Worm (Caenorhabditis elegans) whole organism, young adult: ENCODE measurements around the gene AC7.3.

Experiments used
- Y53G8AR.9 ChIP-seq: fragments of 200-800 bp; sonication (Bioruptor generic); conservative IDR thresholded peaks from 2 replicates; pipeline ENCODE4 v1.3.6; 2022; ENCODE audit warnings: missing genetic modification reagents, missing genetic modification characterization, missing compliant biosample characterization
- pha-4 ChIP-seq: fragments of 150-350 bp; sonication (generic microtip); optimal IDR thresholded peaks from 2 replicates; lab custom pipeline; 2014; ENCODE audit warnings: missing biosample characterization, missing genetic modification reagents, missing genetic modification characterization
- snpc-1.3 ChIP-seq: sonication (generic microtip); optimal IDR thresholded peaks from 2 replicates; lab custom pipeline; 2017; ENCODE audit warnings: missing genetic modification characterization, mild to moderate bottlenecking, missing compliant biosample characterization, antibody characterized with exemption, moderate library complexity, missing genotype, missing genetic modification reagents; ENCODE audit not compliant: insufficient read depth
- unc-62 ChIP-seq: fragments of 150-350 bp; optimal IDR thresholded peaks from 2 replicates; lab custom pipeline; 2014; ENCODE audit warnings: missing biosample characterization, missing genetic modification reagents, missing genetic modification characterization
- ztf-3 ChIP-seq: fragments of 200-800 bp; sonication (Bioruptor generic); optimal IDR thresholded peaks from 2 replicates; lab custom pipeline; 2018; ENCODE audit warnings: mild to moderate bottlenecking, missing genetic modification characterization, missing compliant biosample characterization

DNA sequence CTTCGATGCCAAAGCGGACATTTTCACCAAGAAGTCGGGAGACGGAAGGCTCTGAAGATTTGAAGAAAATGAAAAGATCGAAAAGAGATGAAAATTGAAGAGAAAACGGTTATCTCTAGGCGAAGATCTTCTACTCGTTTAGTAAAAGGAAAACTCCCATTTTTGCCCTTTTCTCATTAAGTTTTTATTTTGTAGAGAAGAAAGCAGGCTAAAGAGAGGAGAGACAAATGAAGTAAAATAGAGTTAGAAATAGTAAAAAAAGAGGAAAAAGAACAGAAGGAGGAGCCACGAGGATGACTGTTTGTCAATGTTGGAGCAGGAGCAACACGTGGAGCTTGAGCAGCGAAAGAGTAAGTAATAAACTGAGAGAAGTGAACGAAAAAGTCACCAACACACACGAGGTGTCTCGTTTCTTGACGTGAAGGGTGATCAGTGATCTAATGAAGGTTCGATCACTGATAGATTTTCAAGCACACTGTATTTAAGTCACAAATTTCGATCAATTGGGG is 22.8 kb upstream of the AC7.3 start, which contains the start of gene ivd-1:
- TF ChIP-seq Y53G8AR.9 (GFP tag; lab: Robert Waterston, UW) (no peak), pha-4 (no peak), ztf-3 (no peak), unc-62 (GFP tag; lab: Kevin White, UChicago) (no peak), snpc-1.3 (tag; lab: Kevin White, UChicago) (no peak)
